Worm (Caenorhabditis elegans) whole organism, midembryonic: Measurements from ENCODE around the gene dsh-2.

ENCODE experiments used
- T22C8.4 ChIP-seq: fragments of 200-800 bp; sonication (Bioruptor generic); IDR thresholded peaks from 2 replicates; pipeline ENCODE4 v1.3.6; 2022; ENCODE audit warnings: missing genetic modification characterization, missing compliant biosample characterization
- cog-1 ChIP-seq: sonication (generic microtip); optimal IDR thresholded peaks from 2 replicates; lab custom pipeline; 2016; ENCODE audit warnings: missing genetic modification characterization, missing compliant biosample characterization
- flt-1 ChIP-seq: fragments of 200-800 bp; sonication (Bioruptor generic); IDR thresholded peaks from 2 replicates; pipeline ENCODE4 v1.3.6; 2022; ENCODE audit warnings: missing genetic modification characterization, missing compliant biosample characterization
- klf-2 ChIP-seq: fragments of 200-800 bp; sonication (Bioruptor generic); conservative IDR thresholded peaks from 2 replicates; pipeline ENCODE4 v1.3.6; 2022; ENCODE audit warnings: missing genetic modification reagents, missing genetic modification characterization, missing compliant biosample characterization
- med-1 ChIP-seq: sonication (generic microtip); optimal IDR thresholded peaks from 2 replicates; lab custom pipeline; 2017; ENCODE audit warnings: missing genetic modification characterization, mild to moderate bottlenecking, missing compliant biosample characterization, antibody characterized with exemption, missing genetic modification reagents; ENCODE audit not compliant: insufficient read depth
- ref-1 ChIP-seq: fragments of 200-800 bp; sonication (Bioruptor generic); conservative IDR thresholded peaks from 2 replicates; pipeline ENCODE4 v1.3.6; 2022; ENCODE audit warnings: missing genetic modification reagents, missing genetic modification characterization, missing compliant biosample characterization
- tab-1 ChIP-seq: fragments of 200-800 bp; sonication (Bioruptor generic); IDR thresholded peaks from 2 replicates; pipeline ENCODE4 v1.3.6; 2022; ENCODE audit warnings: missing genetic modification characterization, missing compliant biosample characterization
- ztf-23 ChIP-seq: fragments of 200-800 bp; sonication (Bioruptor generic); IDR thresholded peaks from 2 replicates; pipeline ENCODE4 v1.3.6; 2022; ENCODE audit warnings: missing genetic modification reagents, missing genetic modification characterization, missing compliant biosample characterization
- ztf-29 ChIP-seq: fragments of 200-800 bp; sonication (Bioruptor generic); IDR thresholded peaks from 2 replicates; pipeline ENCODE4 v1.3.6; 2022; ENCODE audit warnings: missing genetic modification reagents, missing genetic modification characterization, missing compliant biosample characterization

The dsh-2 gene

DNA sequence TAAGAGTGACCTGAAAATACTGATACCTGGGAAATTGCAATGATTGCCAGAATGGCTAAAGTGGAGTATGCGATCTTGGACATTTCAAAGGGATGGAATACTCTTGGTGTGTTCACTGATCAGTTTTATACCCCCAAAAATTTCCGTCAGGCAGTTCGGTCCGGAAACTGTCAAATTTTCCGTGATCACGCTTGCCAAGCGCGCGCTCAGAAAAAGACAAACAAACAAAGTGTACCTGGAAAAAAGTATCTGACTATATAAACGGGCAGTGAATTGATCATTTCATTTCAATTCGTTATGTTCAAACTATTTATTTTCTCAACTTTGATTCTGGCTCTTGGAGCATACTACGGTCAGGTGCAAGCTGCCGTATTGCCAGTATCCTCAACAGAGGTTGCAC, 20.7 kb upstream of the dsh-2 start, which contains the start of the genes idpb-3 and idpb-1:
Gene idpb-3 (minus strand): TSS at position 101 of the 400 bp plus-strand sequence.
Gene idpb-1 (plus strand): TSS at position 284 of the 400 bp plus-strand sequence.
- TF ChIP-seq klf-2 (GFP tag; lab: Robert Waterston, UW) (no peak), flt-1 (GFP tag; lab: Robert Waterston, UW) (no peak), T22C8.4 (GFP tag; lab: Robert Waterston, UW) (no peak), ref-1 (GFP tag; lab: Robert Waterston, UW) (no peak), ztf-29 (GFP tag; lab: Robert Waterston, UW) (no peak), cog-1 (tag; lab: Kevin White, UChicago) (no peak), med-1 (GFP tag; lab: Kevin White, UChicago) (no peak), ztf-23 (GFP tag; lab: Robert Waterston, UW) (no peak), tab-1 (no peak)

DNA sequence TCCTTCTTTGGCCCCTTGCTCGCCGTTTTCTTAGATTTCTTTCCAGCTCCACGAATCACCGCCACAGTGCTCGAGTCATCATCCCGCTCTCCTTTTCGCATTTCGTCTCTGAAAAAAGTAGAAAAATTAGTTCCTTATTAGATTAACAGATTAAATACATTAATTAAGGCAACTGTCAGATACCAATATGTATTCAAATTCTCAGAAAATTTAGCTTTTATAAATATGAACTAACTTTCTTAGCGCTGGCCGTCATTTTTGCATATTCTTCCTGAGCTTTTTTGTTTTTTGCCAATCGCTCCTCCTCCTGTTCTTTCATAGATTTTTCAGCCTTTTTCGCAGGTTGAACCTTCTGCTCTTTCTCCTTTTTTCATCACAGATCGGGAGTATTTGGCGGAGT, 18.7 kb upstream of the dsh-2 start, which contains the start of gene C04G6.6:
Gene C04G6.6 (minus strand): TSS at position 101 of the 400 bp plus-strand sequence.
- no peak for TF ChIP-seq T22C8.4 (GFP tag; lab: Robert Waterston, UW)
- TF ChIP-seq ztf-23 (GFP tag; lab: Robert Waterston, UW) = no peak
- no peak for TF ChIP-seq cog-1 (tag; lab: Kevin White, UChicago)
- TF ChIP-seq ref-1 (GFP tag; lab: Robert Waterston, UW) = no peak
- TF ChIP-seq klf-2 (GFP tag; lab: Robert Waterston, UW) = no peak
- TF ChIP-seq flt-1 (GFP tag; lab: Robert Waterston, UW) = no peak
- TF ChIP-seq ztf-29 (GFP tag; lab: Robert Waterston, UW) = no peak
- no peak for TF ChIP-seq tab-1
- no peak for TF ChIP-seq med-1 (GFP tag; lab: Kevin White, UChicago)

DNA sequence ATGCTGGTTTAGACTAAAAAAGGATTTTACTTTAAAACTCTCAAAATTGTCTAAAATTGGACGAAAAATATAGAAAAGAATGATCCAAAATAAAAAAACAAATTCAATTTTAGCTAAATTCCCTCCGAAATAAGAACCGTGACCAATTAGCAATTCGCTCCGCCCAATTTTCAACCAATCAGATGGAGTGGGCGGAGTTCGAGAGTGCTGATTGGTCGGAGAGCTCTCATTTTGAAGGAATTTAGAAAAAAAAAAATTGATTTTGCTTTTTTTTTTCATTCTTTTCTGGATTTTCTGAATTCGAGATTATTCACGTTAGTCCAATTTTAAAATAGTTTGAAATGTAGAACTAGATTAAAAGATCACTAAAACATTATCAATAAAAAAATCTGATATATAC, 18.1 kb upstream of the dsh-2 start:
- TF ChIP-seq ztf-23 (GFP tag; lab: Robert Waterston, UW) (no peak), ztf-29 (GFP tag; lab: Robert Waterston, UW) (no peak), T22C8.4 (GFP tag; lab: Robert Waterston, UW) (no peak), klf-2 (GFP tag; lab: Robert Waterston, UW) (no peak), ref-1 (GFP tag; lab: Robert Waterston, UW) (no peak), med-1 (GFP tag; lab: Kevin White, UChicago) (no peak), cog-1 (tag; lab: Kevin White, UChicago) (no peak), flt-1 (GFP tag; lab: Robert Waterston, UW) (no peak), tab-1 (no peak)

DNA sequence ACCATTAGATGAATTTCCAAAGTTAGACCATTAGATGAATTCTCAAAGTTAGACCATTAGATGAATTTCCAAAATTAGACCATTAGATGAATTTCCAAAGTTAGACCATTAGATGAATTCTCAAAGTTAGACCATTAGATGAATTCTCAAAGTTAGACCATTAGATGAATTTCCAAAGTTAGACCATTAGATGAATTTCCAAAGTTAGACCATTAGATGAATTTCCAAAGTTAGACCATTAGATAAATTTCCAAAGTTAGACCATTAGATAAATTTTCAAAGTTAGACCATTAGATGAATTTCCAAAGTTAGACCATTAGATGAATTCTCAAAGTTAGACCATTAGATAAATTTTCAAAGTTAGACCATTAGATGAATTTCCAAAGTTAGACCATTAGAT, 16.5 kb upstream of the dsh-2 start:
- TF ChIP-seq flt-1 (GFP tag; lab: Robert Waterston, UW) = peak; percentile 88
- TF ChIP-seq ztf-23 (GFP tag; lab: Robert Waterston, UW) = peak; percentile 98
- peak; percentile 57; the same call in 1 of the 2 replicates for TF ChIP-seq ztf-29 (GFP tag; lab: Robert Waterston, UW)
- peak; percentile 99 for TF ChIP-seq ref-1 (GFP tag; lab: Robert Waterston, UW)
- peak; percentile 98 for TF ChIP-seq klf-2 (GFP tag; lab: Robert Waterston, UW)
- peak; percentile 85 for TF ChIP-seq tab-1

DNA sequence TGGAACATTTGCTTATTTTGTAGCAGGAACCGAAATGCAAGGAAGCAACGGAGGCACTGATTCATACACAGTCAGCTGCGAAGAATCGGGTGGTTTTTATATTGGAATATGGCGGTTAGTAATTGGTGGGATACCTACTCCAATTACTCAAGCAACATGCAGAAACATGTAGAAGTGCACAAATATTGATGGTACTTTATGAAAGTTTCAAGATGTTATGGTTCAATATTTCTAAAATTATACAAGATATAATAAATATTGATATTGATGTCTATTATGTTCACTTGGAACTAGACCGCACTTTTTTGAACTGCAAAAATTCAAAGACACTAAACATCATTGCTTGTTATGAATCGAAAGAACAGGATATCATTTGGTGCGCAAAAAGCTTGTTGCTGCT, 13.0 kb upstream of the dsh-2 start, which contains the start of gene C04G6.13:
Gene C04G6.13 (plus strand): TSS at position 301 of the 400 bp plus-strand sequence.
- TF ChIP-seq ztf-23 (GFP tag; lab: Robert Waterston, UW) (no peak), tab-1 (no peak), ztf-29 (GFP tag; lab: Robert Waterston, UW) (no peak), flt-1 (GFP tag; lab: Robert Waterston, UW) (no peak), med-1 (GFP tag; lab: Kevin White, UChicago) (no peak), ref-1 (GFP tag; lab: Robert Waterston, UW) (no peak), klf-2 (GFP tag; lab: Robert Waterston, UW) (no peak), T22C8.4 (GFP tag; lab: Robert Waterston, UW) (no peak), cog-1 (tag; lab: Kevin White, UChicago) (no peak)

DNA sequence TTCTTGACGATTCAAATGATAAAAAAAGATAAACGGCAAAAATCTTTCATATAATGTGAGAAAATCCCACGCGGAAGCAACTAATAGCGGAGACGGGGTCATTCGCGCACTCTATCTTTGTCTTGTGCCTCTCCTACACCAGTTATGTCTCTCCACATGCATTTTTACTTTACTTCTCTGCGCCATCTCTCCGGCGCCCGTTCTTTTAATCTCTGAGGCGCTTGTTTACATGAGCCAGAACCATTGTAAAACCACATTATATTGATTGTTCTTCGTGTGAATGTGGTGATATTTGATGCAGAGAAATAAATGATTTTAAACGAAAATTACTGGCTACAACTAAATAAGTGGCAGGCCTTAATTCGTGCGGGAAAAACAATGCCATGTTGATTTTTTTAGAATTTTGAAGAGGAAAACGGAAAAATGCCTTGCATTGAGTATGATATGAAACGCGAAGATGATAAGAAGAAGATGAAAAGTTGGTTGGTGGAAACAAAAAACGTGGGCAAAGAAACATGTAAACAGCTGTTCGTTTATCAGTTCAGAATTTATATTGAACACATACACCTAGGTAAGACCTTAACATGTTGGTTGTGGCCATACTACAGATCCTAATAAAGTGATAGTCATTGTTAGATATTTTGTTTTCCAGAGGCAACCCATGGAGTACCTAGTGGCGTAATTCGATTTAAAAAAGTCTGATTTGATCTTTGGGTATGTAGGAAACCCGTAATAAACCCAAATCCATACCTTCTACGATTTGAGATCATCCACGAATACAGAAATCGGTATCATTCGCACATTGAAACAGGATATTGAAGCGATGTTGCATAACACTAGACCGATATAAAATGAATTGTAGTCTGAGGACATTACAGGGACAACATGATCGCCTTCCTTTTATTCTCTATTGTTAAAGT, 11.6 kb upstream of the dsh-2 start, which contains the start of gene C04G6.2:
Gene C04G6.2 (plus strand): TSS at position 870 of the 920 bp plus-strand sequence.
- TF ChIP-seq tab-1 (no peak), cog-1 (tag; lab: Kevin White, UChicago) (peak; percentile 82)

DNA sequence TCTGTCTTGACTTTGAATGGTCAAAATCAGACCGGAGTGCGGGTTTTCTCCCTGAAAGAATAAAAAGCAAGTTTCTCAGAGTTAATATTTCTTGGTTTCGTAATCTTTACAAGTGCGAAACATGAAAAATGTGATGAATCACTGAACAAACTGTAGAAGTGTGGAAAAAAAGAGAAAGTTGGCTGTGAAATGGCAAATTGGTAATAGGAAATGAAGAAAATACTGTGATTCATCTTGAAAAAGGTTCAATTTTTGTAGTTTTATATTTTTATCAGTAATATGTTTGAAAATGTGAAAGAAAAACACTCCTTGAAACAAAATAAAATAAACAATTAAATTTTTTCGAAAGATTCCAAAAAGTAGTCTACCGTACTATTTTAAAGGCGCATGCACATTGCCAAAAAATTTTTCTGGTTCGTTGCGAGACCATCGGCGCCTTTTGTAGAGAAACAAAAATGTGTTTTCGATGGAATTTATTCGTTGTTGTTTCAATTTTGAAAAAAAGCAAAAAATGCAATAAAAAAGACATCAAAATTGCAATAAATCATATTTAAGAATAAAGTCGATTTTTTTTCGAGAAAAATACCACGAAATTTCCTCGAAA, 10.8 kb upstream of the dsh-2 start, which contains the start of gene pld-1:
Gene pld-1 (minus strand): TSS at position 51 of the 604 bp plus-strand sequence.
- TF ChIP-seq klf-2 (GFP tag; lab: Robert Waterston, UW) (no peak), tab-1 (no peak), flt-1 (GFP tag; lab: Robert Waterston, UW) (no peak), ztf-23 (GFP tag; lab: Robert Waterston, UW) (no peak), med-1 (GFP tag; lab: Kevin White, UChicago) (no peak), ref-1 (GFP tag; lab: Robert Waterston, UW) (no peak), cog-1 (tag; lab: Kevin White, UChicago) (no peak), T22C8.4 (GFP tag; lab: Robert Waterston, UW) (no peak), ztf-29 (GFP tag; lab: Robert Waterston, UW) (no peak)

DNA sequence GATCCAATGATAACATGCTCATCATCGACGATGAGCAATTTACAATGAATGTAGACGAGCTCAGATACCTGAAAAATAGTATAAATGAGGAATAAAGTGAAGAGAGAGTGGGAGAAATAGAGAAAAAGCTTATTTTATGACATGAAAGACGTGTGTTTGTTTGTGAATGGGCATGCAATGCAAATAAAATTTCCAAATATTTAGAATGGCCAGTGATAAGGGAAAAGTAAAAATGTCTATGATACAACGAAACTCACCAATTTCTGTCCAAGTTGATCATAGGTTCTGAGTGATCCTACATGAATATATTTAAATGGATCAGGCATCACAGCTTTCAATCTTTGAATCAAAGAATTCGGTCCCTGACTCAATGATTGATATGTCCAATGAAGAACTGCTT, 5.2 kb upstream of the dsh-2 start:
- TF ChIP-seq tab-1 = no peak
- no peak for TF ChIP-seq klf-2 (GFP tag; lab: Robert Waterston, UW)
- TF ChIP-seq ztf-23 (GFP tag; lab: Robert Waterston, UW) = no peak
